Fruit fly (Drosophila melanogaster) whole organism, embryonic: ENCODE results near the gene Invadolysin.

ENCODE experiments used
- Asciz ChIP-seq: fragments of 200-800 bp; sonication (Bioruptor generic); optimal IDR thresholded peaks from 2 replicates; lab custom pipeline; 2017; ENCODE audit warnings: missing biosample characterization, mild to moderate bottlenecking, missing genetic modification characterization, missing genetic modification reagents
- BEAF-32 ChIP-seq: fragments of 200-800 bp; sonication (Bioruptor generic); optimal IDR thresholded peaks from 3 replicates; lab custom pipeline; 2017; ENCODE audit warnings: missing biosample characterization, missing genetic modification characterization, mild to moderate bottlenecking, moderate library complexity, missing genetic modification reagents
- Bgb ChIP-seq: fragments of 200-800 bp; sonication (Bioruptor generic); IDR thresholded peaks from 2 replicates; pipeline ENCODE4 v1.3.6; 2022; ENCODE audit warnings: missing biosample characterization, missing genetic modification characterization; ENCODE audit not compliant: partially characterized antibody
- CG11247 ChIP-seq: fragments of 200-800 bp; sonication (Bioruptor generic); IDR thresholded peaks from 2 replicates; pipeline ENCODE4 v1.3.6; 2022; ENCODE audit warnings: missing biosample characterization, missing genetic modification characterization
- CG11504 ChIP-seq: fragments of 200-800 bp; sonication (Bioruptor generic); optimal IDR thresholded peaks from 3 replicates; lab custom pipeline; 2019; ENCODE audit warnings: missing biosample characterization, mild to moderate bottlenecking, missing genetic modification characterization, moderate library complexity
- CG11695 ChIP-seq: fragments of 200-800 bp; sonication (Bioruptor generic); IDR thresholded peaks from 3 replicates; pipeline ENCODE4 v1.3.6; 2022; ENCODE audit warnings: missing biosample characterization, missing genetic modification characterization
- CG12659 ChIP-seq: fragments of 200-800 bp; sonication (Bioruptor generic); optimal IDR thresholded peaks from 3 replicates; lab custom pipeline; 2017; ENCODE audit warnings: mild to moderate bottlenecking, missing biosample characterization, missing genetic modification reagents, missing genetic modification characterization
- CG15479 ChIP-seq: fragments of 200-800 bp; sonication (Bioruptor generic); optimal IDR thresholded peaks from 3 replicates; lab custom pipeline; 2019; ENCODE audit warnings: missing biosample characterization, mild to moderate bottlenecking, missing genetic modification characterization, moderate library complexity
- CG17612 ChIP-seq: fragments of 200-800 bp; sonication (Bioruptor generic); IDR thresholded peaks from 2 replicates; pipeline ENCODE4 v1.3.6; 2022; ENCODE audit warnings: missing biosample characterization, missing genetic modification characterization
- CG18476 ChIP-seq: fragments of 200-800 bp; sonication (Bioruptor generic); optimal IDR thresholded peaks from 2 replicates; lab custom pipeline; 2016; ENCODE audit warnings: missing biosample characterization, mild to moderate bottlenecking, missing genetic modification characterization
- CG32772 ChIP-seq: fragments of 200-800 bp; sonication (Bioruptor generic); IDR thresholded peaks from 2 replicates; pipeline ENCODE4 v1.3.6; 2022; ENCODE audit warnings: missing biosample characterization, missing genetic modification characterization
- CG3726 ChIP-seq: fragments of 200-800 bp; sonication (Bioruptor generic); IDR thresholded peaks from 3 replicates; pipeline ENCODE4, ENCODE4 v1.3.6; 2022; ENCODE audit warnings: missing biosample characterization, missing genetic modification characterization
- CG4404 ChIP-seq: fragments of 200-800 bp; sonication (Bioruptor generic); IDR thresholded peaks from 2 replicates; pipeline ENCODE4 v1.3.6; 2022; ENCODE audit warnings: missing biosample characterization, missing genetic modification characterization
- CG5953 ChIP-seq: fragments of 200-800 bp; sonication (Bioruptor generic); IDR thresholded peaks from 2 replicates; pipeline ENCODE4 v1.3.6; 2022; ENCODE audit warnings: missing biosample characterization, missing genetic modification characterization
- CG6683 ChIP-seq: fragments of 200-800 bp; sonication (Bioruptor generic); optimal IDR thresholded peaks from 2 replicates; lab custom pipeline; 2017; ENCODE audit warnings: missing biosample characterization, mild to moderate bottlenecking, missing genetic modification characterization, missing genetic modification reagents
- CG6791 ChIP-seq: fragments of 200-800 bp; sonication (Bioruptor generic); IDR thresholded peaks from 3 replicates; pipeline ENCODE4 v1.3.6; 2022; ENCODE audit warnings: missing biosample characterization, missing genetic modification characterization; ENCODE audit not compliant: partially characterized antibody
- CG7987 ChIP-seq: fragments of 200-800 bp; sonication (Bioruptor generic); optimal IDR thresholded peaks from 2 replicates; lab custom pipeline; 2018; ENCODE audit warnings: missing biosample characterization, mild to moderate bottlenecking, missing genetic modification characterization, moderate library complexity
- CG8478 ChIP-seq: fragments of >200 bp; optimal IDR thresholded peaks from 2 replicates; lab custom pipeline; 2018
- CG8765 ChIP-seq: fragments of 200-800 bp; sonication (Bioruptor generic); IDR thresholded peaks from 2 replicates; pipeline ENCODE4 v1.3.6; 2022; ENCODE audit warnings: missing biosample characterization, missing genetic modification characterization
- D ChIP-seq, 2 experiments: fragments of 200-800 bp in 1 of 2; fragments of >200 bp in 1 of 2; sonication (Bioruptor generic) in 1 of 2; optimal IDR thresholded peaks; 2 replicates in 1 of 2; 3 replicates in 1 of 2; lab custom pipeline; 2017; ENCODE audit warnings: mild to moderate bottlenecking in 1 of 2, missing biosample characterization in 1 of 2, missing genetic modification characterization in 1 of 2, missing genetic modification reagents in 1 of 2
- D19B ChIP-seq: fragments of 200-800 bp; sonication (Bioruptor generic); optimal IDR thresholded peaks from 2 replicates; lab custom pipeline; 2017; ENCODE audit warnings: missing biosample characterization, mild to moderate bottlenecking, missing genetic modification characterization
- GATAe ChIP-seq: fragments of 200-800 bp; sonication (Bioruptor generic); conservative IDR thresholded peaks from 2 replicates; pipeline ENCODE4 v1.3.6; 2022; ENCODE audit warnings: missing biosample characterization, missing genetic modification characterization
- Hr78 ChIP-seq, 2 experiments: fragments of 200-800 bp in 1 of 2; fragments of >200 bp in 1 of 2; sonication (Bioruptor generic) in 1 of 2; optimal IDR thresholded peaks; 2 replicates each; lab custom pipeline; 2017 to 2019; ENCODE audit warnings: missing biosample characterization in 2 of 2, missing genetic modification characterization in 2 of 2, mild to moderate bottlenecking in 1 of 2, moderate library complexity in 1 of 2
- Meics ChIP-seq: fragments of 200-800 bp; sonication (Bioruptor generic); optimal IDR thresholded peaks from 2 replicates; lab custom pipeline; 2017; ENCODE audit warnings: missing biosample characterization, mild to moderate bottlenecking, missing genetic modification characterization
- Optix ChIP-seq: fragments of 200-800 bp; sonication (Bioruptor generic); IDR thresholded peaks from 3 replicates; pipeline ENCODE4 v1.3.6; 2022; ENCODE audit warnings: missing biosample characterization, missing genetic modification characterization
- Ptx1 ChIP-seq: fragments of 200-800 bp; sonication (Bioruptor generic); IDR thresholded peaks from 2 replicates; pipeline ENCODE4 v1.3.6; 2022; ENCODE audit warnings: missing biosample characterization, missing genetic modification characterization
- Sox100B ChIP-seq: fragments of 200-800 bp; sonication (Bioruptor generic); optimal IDR thresholded peaks from 3 replicates; lab custom pipeline; 2018; ENCODE audit warnings: missing biosample characterization, mild to moderate bottlenecking, missing genetic modification characterization
- Sry-δ ChIP-seq: fragments of 200-800 bp; sonication (Bioruptor generic); optimal IDR thresholded peaks from 2 replicates; lab custom pipeline; 2016; ENCODE audit warnings: missing biosample characterization, missing genetic modification characterization
- crol ChIP-seq: fragments of 200-800 bp; sonication (Bioruptor generic); IDR thresholded peaks from 2 replicates; pipeline ENCODE4 v1.3.6; 2022; ENCODE audit warnings: missing biosample characterization, missing genetic modification characterization
- crp ChIP-seq, 2 experiments: fragments of 200-800 bp; sonication (Bioruptor generic); optimal IDR thresholded peaks; 2 replicates in 1 of 2; 3 replicates in 1 of 2; lab custom pipeline; 2017; ENCODE audit warnings: missing biosample characterization in 2 of 2, missing genetic modification characterization in 2 of 2, mild to moderate bottlenecking in 1 of 2, moderate library complexity in 1 of 2
- dati ChIP-seq: fragments of 200-800 bp; sonication (Bioruptor generic); IDR thresholded peaks from 2 replicates; pipeline ENCODE4 v1.3.6; 2022; ENCODE audit warnings: missing biosample characterization, missing genetic modification characterization
- dysf ChIP-seq: fragments of 200-800 bp; sonication (Bioruptor generic); IDR thresholded peaks from 3 replicates; pipeline ENCODE4 v1.3.6; 2022; ENCODE audit warnings: missing biosample characterization, missing genetic modification characterization
- esg ChIP-seq: fragments of 200-800 bp; sonication (Bioruptor generic); conservative IDR thresholded peaks from 2 replicates; pipeline ENCODE4 v1.3.6; 2022; ENCODE audit warnings: missing biosample characterization, missing genetic modification characterization
- gce ChIP-seq: fragments of 200-800 bp; sonication (Bioruptor generic); IDR thresholded peaks from 3 replicates; pipeline ENCODE4 v1.3.6; 2022; ENCODE audit warnings: missing biosample characterization, missing genetic modification characterization
- gro ChIP-seq: fragments of 200-800 bp; sonication (Bioruptor generic); optimal IDR thresholded peaks from 2 replicates; lab custom pipeline; 2016; ENCODE audit warnings: missing biosample characterization, missing genetic modification characterization
- gt ChIP-seq: fragments of 200-800 bp; sonication (Bioruptor generic); IDR thresholded peaks from 2 replicates; pipeline ENCODE4 v1.3.6; 2022; ENCODE audit warnings: missing biosample characterization, missing genetic modification characterization
- hth ChIP-seq: fragments of >200 bp; optimal IDR thresholded peaks from 2 replicates; lab custom pipeline; 2017; ENCODE audit warnings: inconsistent platforms
- jing ChIP-seq: fragments of 200-800 bp; sonication (Bioruptor generic); optimal IDR thresholded peaks from 2 replicates; lab custom pipeline; 2018; ENCODE audit warnings: missing biosample characterization, mild to moderate bottlenecking, missing genetic modification characterization
- ken ChIP-seq: fragments of 200-800 bp; sonication (Bioruptor generic); IDR thresholded peaks from 3 replicates; pipeline ENCODE4 v1.3.6; 2022; ENCODE audit warnings: missing biosample characterization, missing genetic modification characterization
- mirr ChIP-seq: fragments of 200-800 bp; sonication (Bioruptor generic); optimal IDR thresholded peaks from 3 replicates; lab custom pipeline; 2018; ENCODE audit warnings: missing biosample characterization, mild to moderate bottlenecking, missing genetic modification characterization
- nerfin-1 ChIP-seq: fragments of 200-800 bp; sonication (Bioruptor generic); optimal IDR thresholded peaks from 3 replicates; lab custom pipeline; 2019; ENCODE audit warnings: missing biosample characterization, mild to moderate bottlenecking, missing genetic modification characterization, moderate library complexity
- onecut ChIP-seq: fragments of 200-800 bp; sonication (Bioruptor generic); IDR thresholded peaks from 2 replicates; pipeline ENCODE4 v1.3.6; 2022; ENCODE audit warnings: missing biosample characterization, missing genetic modification characterization
- pros ChIP-seq: fragments of 200-800 bp; sonication (Bioruptor generic); optimal IDR thresholded peaks from 3 replicates; lab custom pipeline; 2019; ENCODE audit warnings: missing biosample characterization, mild to moderate bottlenecking, missing genetic modification characterization, moderate library complexity
- ro ChIP-seq: fragments of 200-800 bp; sonication (Bioruptor generic); IDR thresholded peaks from 2 replicates; pipeline ENCODE4 v1.3.6; 2022; ENCODE audit warnings: missing biosample characterization, missing genetic modification characterization
- schlank ChIP-seq: fragments of 200-800 bp; sonication (Bioruptor generic); optimal IDR thresholded peaks from 2 replicates; lab custom pipeline; 2018; ENCODE audit warnings: missing biosample characterization, mild to moderate bottlenecking, missing genetic modification characterization
- sd ChIP-seq: fragments of 200-800 bp; sonication (Bioruptor generic); optimal IDR thresholded peaks from 3 replicates; lab custom pipeline; 2018; ENCODE audit warnings: missing biosample characterization, mild to moderate bottlenecking, missing genetic modification characterization, moderate library complexity
- sens-2 ChIP-seq: fragments of 200-800 bp; sonication (Bioruptor generic); IDR thresholded peaks from 2 replicates; pipeline ENCODE4 v1.3.6; 2022; ENCODE audit warnings: missing biosample characterization, missing genetic modification characterization
- tna ChIP-seq: fragments of 200-800 bp; sonication (Bioruptor generic); IDR thresholded peaks from 2 replicates; pipeline ENCODE4 v1.3.6; 2022; ENCODE audit warnings: missing biosample characterization, missing genetic modification characterization; ENCODE audit not compliant: partially characterized antibody
- zen2 ChIP-seq: fragments of 200-800 bp; sonication (Bioruptor generic); IDR thresholded peaks from 3 replicates; pipeline ENCODE4 v1.3.6; 2022; ENCODE audit warnings: missing biosample characterization, missing genetic modification characterization; ENCODE audit not compliant: partially characterized antibody

Gene Invadolysin

dm6 chr3R:10170356-10170876, 25.9 kb downstream of the Invadolysin start, which contains the start of gene Best1 (continued):
- TF ChIP-seq Ptx1 (peak; percentile 95), D19B (GFP tag; lab: Kevin White, UChicago) (peak; percentile 80), CG11695 (GFP tag; lab: Robert Waterston, UW) (peak; percentile 93), dysf (GFP tag; lab: Robert Waterston, UW) (peak; percentile 95), CG32772 (peak; percentile 88), dati (GFP tag; lab: Robert Waterston, UW) (no peak), crol (GFP tag; lab: Robert Waterston, UW) (peak; percentile 44; the same call in 1 of the 2 replicates), ken (GFP tag; lab: Robert Waterston, UW) (peak; percentile 91), nerfin-1 (tag; lab: Kevin White, UChicago) (peak; percentile 82), Hr78 (GFP tag; optimal IDR thresholded peaks at IDR 0.05; lab: Kevin White, UChicago) (peak in 1 of 2 experiments; percentile 64), mirr (peak; percentile 68), crp (GFP tag; optimal IDR thresholded peaks at IDR 0.05; lab: Kevin White, UChicago) (peak in 1 of 2 experiments; percentile 43), Sox100B (GFP tag; lab: Kevin White, UChicago) (peak; percentile 87), CG11504 (tag; lab: Kevin White, UChicago) (peak; percentile 91), Bgb (GFP tag; lab: Robert Waterston, UW) (peak; percentile 89), CG12659 (GFP tag; lab: Kevin White, UChicago) (peak; percentile 91), CG7987 (GFP tag; lab: Kevin White, UChicago) (peak; percentile 77), sens-2 (peak; percentile 77), esg (GFP tag; lab: Robert Waterston, UW) (peak; percentile 89), schlank (peak; percentile 73), GATAe (GFP tag; lab: Robert Waterston, UW) (peak; percentile 96), CG6791 (GFP tag; lab: Robert Waterston, UW) (peak; percentile 65), D (optimal IDR thresholded peaks at IDR 0.05; lab: Kevin White, UChicago) (no peak), D (GFP tag; optimal IDR thresholded peaks at IDR 0.05; lab: Kevin White, UChicago) (peak; percentile 83), zen2 (no peak; the same call in 2 of the 3 replicates), Optix (peak; percentile 82), CG8478 (lab: Kevin White, UChicago) (no peak), CG11247 (GFP tag; lab: Robert Waterston, UW) (peak; percentile 94), gro (GFP tag; lab: Kevin White, UChicago) (peak; percentile 80), Meics (GFP tag; lab: Kevin White, UChicago) (peak; percentile 94), CG3726 (GFP tag; lab: Robert Waterston, UW) (peak; percentile 61; the same call in 1 of the 3 replicates), tna (GFP tag; lab: Robert Waterston, UW) (no peak), hth (lab: Kevin White, UChicago) (no peak), CG4404 (peak; percentile 89), onecut (GFP tag; lab: Robert Waterston, UW) (peak; percentile 82), CG6683 (GFP tag; lab: Kevin White, UChicago) (peak; percentile 85), Sry-δ (GFP tag; lab: Kevin White, UChicago) (peak; percentile 12), ro (GFP tag; lab: Robert Waterston, UW) (peak; percentile 69; the same call in 1 of the 2 replicates), jing (GFP tag; lab: Kevin White, UChicago) (peak; percentile 73), gt (peak; percentile 63; the same call in 1 of the 2 replicates), CG5953 (GFP tag; lab: Robert Waterston, UW) (peak; percentile 86), CG15479 (no peak), Asciz (GFP tag; lab: Kevin White, UChicago) (peak; percentile 87), CG17612 (GFP tag; lab: Robert Waterston, UW) (peak; percentile 83), CG8765 (GFP tag; lab: Robert Waterston, UW) (peak; percentile 77), CG18476 (GFP tag; lab: Kevin White, UChicago) (peak; percentile 62), BEAF-32 (GFP tag; lab: Kevin White, UChicago) (no peak), gce (no peak), pros (GFP tag; lab: Kevin White, UChicago) (peak; percentile 93), sd (tag; lab: Kevin White, UChicago) (peak; percentile 90)
